ENCODE assay signal across 2 fruit fly cellular contexts in genomic region chr3R:26462173-26462959, dm6.
A peak's percentile ranks its signal among the peaks of the same experiment; 100 is the strongest.
TF ChIP-seq lines count a peak whose summit lies in the region.

No protein-coding gene starts in this region.

TF ChIP-seq in whole organism, embryonic, 481 proteins besides CTCF, POLR2A, EP300 and RAD21 (continued from another document and continues in another):
- TF ChIP-seq dpn (GFP tag; optimal IDR thresholded peaks at IDR 0.05; lab: Kevin White, UChicago) (peak in 1 of 2 experiments; percentile 22), Fer1 (GFP tag; optimal IDR thresholded peaks at IDR 0.05; lab: Kevin White, UChicago) (peak; percentile 45), hkb (optimal IDR thresholded peaks at IDR 0.05; lab: Kevin White, UChicago) (no peak), hkb (GFP tag; IDR thresholded peaks at IDR 0.05; lab: Robert Waterston, UW) (peak; percentile 44; the same call in 1 of the 2 replicates), Nf-YA (GFP tag; IDR thresholded peaks at IDR 0.05; lab: Robert Waterston, UW) (no peak), tup (GFP tag; optimal IDR thresholded peaks at IDR 0.05; lab: Kevin White, UChicago) (no peak), cato (GFP tag; optimal IDR thresholded peaks at IDR 0.05; lab: Kevin White, UChicago; ENCODE audit: borderline replicate concordance) (no peak), CG8478 (optimal IDR thresholded peaks at IDR 0.05; lab: Kevin White, UChicago) (no peak), CG17385 (GFP tag; optimal IDR thresholded peaks at IDR 0.05; lab: Kevin White, UChicago) (peak; percentile 43), CG3726 (GFP tag; IDR thresholded peaks at IDR 0.05; lab: Robert Waterston, UW) (no peak), ems (GFP tag; optimal IDR thresholded peaks at IDR 0.05; lab: Kevin White, UChicago) (peak; percentile 16), Oli (tag; optimal IDR thresholded peaks at IDR 0.05; lab: Kevin White, UChicago) (peak; percentile 18), ham (GFP tag; IDR thresholded peaks at IDR 0.05; lab: Robert Waterston, UW) (no peak), Ets97D (GFP tag; optimal IDR thresholded peaks at IDR 0.05; lab: Kevin White, UChicago) (no peak), E2f1 (GFP tag; IDR thresholded peaks at IDR 0.05; lab: Robert Waterston, UW) (peak; percentile 36), p53 (GFP tag; optimal IDR thresholded peaks at IDR 0.05; lab: Kevin White, UChicago) (no peak), nau (GFP tag; optimal IDR thresholded peaks at IDR 0.05; lab: Kevin White, UChicago) (peak; percentile 7), Sox102F (GFP tag; optimal IDR thresholded peaks at IDR 0.05; lab: Kevin White, UChicago) (peak; percentile 34), CG13424 (tag; optimal IDR thresholded peaks at IDR 0.05; lab: Kevin White, UChicago) (peak; percentile 40), mirr (GFP tag; optimal IDR thresholded peaks at IDR 0.05; lab: Kevin White, UChicago) (peak; percentile 56), cas (GFP tag; IDR thresholded peaks at IDR 0.05; lab: Robert Waterston, UW) (no peak), CG9932 (GFP tag; IDR thresholded peaks at IDR 0.05; lab: Robert Waterston, UW) (0 out of 2 replicates have a peak, but pooled peaks have one; percentile 45), fd64A (GFP tag; optimal IDR thresholded peaks at IDR 0.05; lab: Kevin White, UChicago) (no peak), Myb (GFP tag; optimal IDR thresholded peaks at IDR 0.05; lab: Kevin White, UChicago) (no peak), Xbp1 (GFP tag; optimal IDR thresholded peaks at IDR 0.05; lab: Kevin White, UChicago) (peak; percentile 4), C15 (GFP tag; IDR thresholded peaks at IDR 0.05; lab: Robert Waterston, UW) (no peak), yki (optimal IDR thresholded peaks at IDR 0.05; lab: Kevin White, UChicago) (peak; percentile 2), cg (GFP tag; optimal IDR thresholded peaks at IDR 0.05; lab: Kevin White, UChicago) (peak; percentile 12), gcm2 (GFP tag; optimal IDR thresholded peaks at IDR 0.05; lab: Kevin White, UChicago) (no peak), CG4282 (GFP tag; optimal IDR thresholded peaks at IDR 0.05; lab: Kevin White, UChicago) (no peak), CG6654 (GFP tag; optimal IDR thresholded peaks at IDR 0.05; lab: Kevin White, UChicago) (no peak), CG3407 (GFP tag; optimal IDR thresholded peaks at IDR 0.05; lab: Kevin White, UChicago) (no peak), CG8765 (GFP tag; IDR thresholded peaks at IDR 0.05; lab: Robert Waterston, UW) (no peak), ind (GFP tag; optimal IDR thresholded peaks at IDR 0.05; lab: Kevin White, UChicago) (peak; percentile 35), CG34422 (GFP tag; IDR thresholded peaks at IDR 0.05; lab: Robert Waterston, UW) (no peak), zf30C (GFP tag; optimal IDR thresholded peaks at IDR 0.05; lab: Kevin White, UChicago) (peak; percentile 40), CG5180 (GFP tag; optimal IDR thresholded peaks at IDR 0.05; lab: Kevin White, UChicago) (no peak), CG4854 (GFP tag; optimal IDR thresholded peaks at IDR 0.05; lab: Kevin White, UChicago) (no peak), Dip3 (GFP tag; optimal IDR thresholded peaks at IDR 0.05; lab: Kevin White, UChicago) (no peak), CG7839 (tag; optimal IDR thresholded peaks at IDR 0.05; lab: Kevin White, UChicago) (peak; percentile 33), oc (tag; optimal IDR thresholded peaks at IDR 0.05; lab: Kevin White, UChicago) (peak; percentile 3), CG10274 (GFP tag; optimal IDR thresholded peaks at IDR 0.05; lab: Kevin White, UChicago) (no peak), CG16779 (GFP tag; IDR thresholded peaks at IDR 0.05; lab: Robert Waterston, UW) (0 out of 2 replicates have a peak, but pooled peaks have one; percentile 48), tna (GFP tag; IDR thresholded peaks at IDR 0.05; lab: Robert Waterston, UW; ENCODE audit: partially characterized antibody) (no peak), CG32772 (GFP tag; IDR thresholded peaks at IDR 0.05; lab: Robert Waterston, UW) (no peak), Asciz (GFP tag; optimal IDR thresholded peaks at IDR 0.05; lab: Kevin White, UChicago) (peak; percentile 26), CG9797 (GFP tag; optimal IDR thresholded peaks at IDR 0.05; lab: Kevin White, UChicago) (no peak), Bteb2 (GFP tag; optimal IDR thresholded peaks at IDR 0.05; lab: Kevin White, UChicago) (no peak), CG10654 (GFP tag; optimal IDR thresholded peaks at IDR 0.05; lab: Kevin White, UChicago) (no peak), nmo (GFP tag; optimal IDR thresholded peaks at IDR 0.05; lab: Kevin White, UChicago) (peak; percentile 25), cwo (GFP tag; optimal IDR thresholded peaks at IDR 0.05; lab: Kevin White, UChicago) (peak; percentile 75), tap (tag; optimal IDR thresholded peaks at IDR 0.05; lab: Kevin White, UChicago) (peak; percentile 9), zfh1 (GFP tag; IDR thresholded peaks at IDR 0.05; lab: Robert Waterston, UW) (peak; percentile 21; the same call in 1 of the 3 replicates), unpg (GFP tag; optimal IDR thresholded peaks at IDR 0.05; lab: Kevin White, UChicago) (peak; percentile 37), twi (tag; optimal IDR thresholded peaks at IDR 0.05; lab: Kevin White, UChicago) (no peak), Max (GFP tag; optimal IDR thresholded peaks at IDR 0.05; lab: Kevin White, UChicago) (peak; percentile 21), Ada2b (GFP tag; IDR thresholded peaks at IDR 0.05; lab: Robert Waterston, UW) (0 out of 2 replicates have a peak, but pooled peaks have one; percentile 15), lmd (GFP tag; IDR thresholded peaks at IDR 0.05; lab: Robert Waterston, UW) (0 out of 2 replicates have a peak, but pooled peaks have one; percentile 36), sens (GFP tag; lab: Kevin White, UChicago) (peak; percentile 10), ara (GFP tag; IDR thresholded peaks at IDR 0.05; lab: Robert Waterston, UW) (0 out of 2 replicates have a peak, but pooled peaks have one; percentile 16), hbn (GFP tag; IDR thresholded peaks at IDR 0.05; lab: Robert Waterston, UW; ENCODE audit: partially characterized antibody) (no peak), CG11695 (GFP tag; IDR thresholded peaks at IDR 0.05; lab: Robert Waterston, UW) (peak; percentile 49; the same call in 1 of the 3 replicates), klu (GFP tag; IDR thresholded peaks at IDR 0.05; lab: Robert Waterston, UW) (peak; percentile 81), trh (GFP tag; optimal IDR thresholded peaks at IDR 0.05; lab: Kevin White, UChicago) (no peak), CG4328 (GFP tag; optimal IDR thresholded peaks at IDR 0.05; lab: Kevin White, UChicago) (peak; percentile 6)

TF ChIP-seq in whole organism, prepupa, 60 proteins besides CTCF, POLR2A, EP300 and RAD21 (continued from another document):
- TF ChIP-seq Smox (GFP tag; optimal IDR thresholded peaks at IDR 0.05; lab: Kevin White, UChicago): no peak
- TF ChIP-seq net (GFP tag; optimal IDR thresholded peaks at IDR 0.05; lab: Kevin White, UChicago): peak; percentile 12
- peak; percentile 29 for TF ChIP-seq pdm3 (GFP tag; optimal IDR thresholded peaks at IDR 0.05; lab: Kevin White, UChicago)
- TF ChIP-seq CG32006 (GFP tag; optimal IDR thresholded peaks at IDR 0.05; lab: Kevin White, UChicago): peak; percentile 73
- TF ChIP-seq Met (GFP tag; optimal IDR thresholded peaks at IDR 0.05; lab: Kevin White, UChicago): no peak
- TF ChIP-seq CG7368 (GFP tag; optimal IDR thresholded peaks at IDR 0.05; lab: Kevin White, UChicago): no peak
- TF ChIP-seq CG6792 (GFP tag; optimal IDR thresholded peaks at IDR 0.05; lab: Kevin White, UChicago): no peak
- peak; percentile 60 for TF ChIP-seq CG6808 (GFP tag; optimal IDR thresholded peaks at IDR 0.05; lab: Kevin White, UChicago)
- peak; percentile 30 for TF ChIP-seq svp (GFP tag; lab: Kevin White, UChicago)
- TF ChIP-seq dsx (GFP tag; optimal IDR thresholded peaks at IDR 0.05; lab: Kevin White, UChicago; ENCODE audit: poor library complexity, severe bottlenecking): no peak
- TF ChIP-seq acj6 (GFP tag; optimal IDR thresholded peaks at IDR 0.05; lab: Kevin White, UChicago): peak; percentile 10
- 0 out of 2 replicates have a peak, but pooled peaks have one; percentile 9 for TF ChIP-seq Gug (GFP tag; IDR thresholded peaks at IDR 0.05; lab: Robert Waterston, UW)
- no peak for TF ChIP-seq CG11902 (GFP tag; optimal IDR thresholded peaks at IDR 0.05; lab: Kevin White, UChicago)
- TF ChIP-seq salr (GFP tag; optimal IDR thresholded peaks at IDR 0.05; lab: Kevin White, UChicago): peak in 1 of 2 experiments; percentile 63
- peak; percentile 16 for TF ChIP-seq Sox14 (GFP tag; optimal IDR thresholded peaks at IDR 0.05; lab: Kevin White, UChicago)
- TF ChIP-seq Eip93F (GFP tag; optimal IDR thresholded peaks at IDR 0.05; lab: Kevin White, UChicago): no peak
- no peak for TF ChIP-seq vri (GFP tag; optimal IDR thresholded peaks at IDR 0.05; lab: Kevin White, UChicago)
- peak; percentile 36; the same call in 1 of the 3 replicates for TF ChIP-seq CG8119 (GFP tag; IDR thresholded peaks at IDR 0.05; lab: Robert Waterston, UW)
- TF ChIP-seq Hr38 (GFP tag; optimal IDR thresholded peaks at IDR 0.05; lab: Kevin White, UChicago): no peak
- no peak for TF ChIP-seq CG1621 (tag; optimal IDR thresholded peaks at IDR 0.05; lab: Kevin White, UChicago)
- no peak for TF ChIP-seq cyc (GFP tag; optimal IDR thresholded peaks at IDR 0.05; lab: Kevin White, UChicago)
- peak; percentile 55 for TF ChIP-seq CG6276 (GFP tag; optimal IDR thresholded peaks at IDR 0.05; lab: Kevin White, UChicago)
- TF ChIP-seq CG11762 (GFP tag; optimal IDR thresholded peaks at IDR 0.05; lab: Kevin White, UChicago; ENCODE audit: insufficient read depth): peak; percentile 29
- TF ChIP-seq CG16779 (tag; optimal IDR thresholded peaks at IDR 0.05; lab: Kevin White, UChicago): peak; percentile 3
- TF ChIP-seq CG9139 (GFP tag; optimal IDR thresholded peaks at IDR 0.05; lab: Kevin White, UChicago): no peak
- TF ChIP-seq Ets21C (GFP tag; optimal IDR thresholded peaks at IDR 0.05; lab: Kevin White, UChicago): no peak
- TF ChIP-seq Eip78C (GFP tag; lab: Kevin White, UChicago): peak; percentile 77
- peak; percentile 30 for TF ChIP-seq CG4318 (GFP tag; optimal IDR thresholded peaks at IDR 0.05; lab: Kevin White, UChicago)
TF ChIP-seq in whole organism, prepupa: peak in this region for 29.
